Worm (Caenorhabditis elegans) whole organism, early embryonic: Measurements from ENCODE around the gene F23B12.4.

Experiments
- B0310.2 ChIP-seq: sonication (generic microtip); optimal IDR thresholded peaks from 2 replicates; lab custom pipeline; 2016; ENCODE audit warnings: mild to moderate bottlenecking, missing genetic modification characterization, missing compliant biosample characterization
- ama-1 ChIP-seq: fragments of 150-350 bp; optimal IDR thresholded peaks from 2 replicates; lab custom pipeline; 2014
- ceh-13 ChIP-seq: fragments of 200-800 bp; sonication (Bioruptor generic); optimal IDR thresholded peaks from 2 replicates; lab custom pipeline; 2018; ENCODE audit warnings: mild to moderate bottlenecking, missing genetic modification characterization, missing compliant biosample characterization
- ets-7 ChIP-seq: sonication (generic microtip); optimal IDR thresholded peaks from 2 replicates; lab custom pipeline; 2016; ENCODE audit warnings: missing genotype, missing genetic modification characterization, missing compliant biosample characterization
- flt-1 ChIP-seq: fragments of 200-800 bp; sonication (Bioruptor generic); IDR thresholded peaks from 2 replicates; pipeline ENCODE4 v1.3.6; 2022; ENCODE audit warnings: missing genetic modification characterization, missing compliant biosample characterization
- hmbx-1 ChIP-seq: sonication (generic microtip); optimal IDR thresholded peaks from 2 replicates; lab custom pipeline; 2016; ENCODE audit warnings: mild to moderate bottlenecking, missing genetic modification characterization, missing compliant biosample characterization
- hmg-4 ChIP-seq: fragments of 200-800 bp; sonication (Bioruptor generic); optimal IDR thresholded peaks from 2 replicates; lab custom pipeline; 2018; ENCODE audit warnings: mild to moderate bottlenecking, missing genetic modification characterization, missing compliant biosample characterization
- hnd-1 ChIP-seq: sonication (generic microtip); optimal IDR thresholded peaks from 2 replicates; lab custom pipeline; 2016; ENCODE audit warnings: missing genetic modification characterization, missing compliant biosample characterization
- pes-1 ChIP-seq: fragments of 200-800 bp; sonication (Bioruptor generic); IDR thresholded peaks from 2 replicates; pipeline ENCODE4 v1.3.6; 2022; ENCODE audit warnings: missing genetic modification reagents, missing genetic modification characterization, missing compliant biosample characterization
- sea-1 ChIP-seq: fragments of 200-800 bp; sonication (Bioruptor generic); conservative IDR thresholded peaks from 2 replicates; pipeline ENCODE4 v1.3.6; 2022; ENCODE audit warnings: missing genetic modification characterization, missing compliant biosample characterization
- tbx-11 ChIP-seq: fragments of 200-800 bp; sonication (Bioruptor generic); IDR thresholded peaks from 2 replicates; pipeline ENCODE4 v1.3.6; 2022; ENCODE audit warnings: missing genetic modification characterization, missing compliant biosample characterization
- tbx-37 ChIP-seq: fragments of 200-800 bp; sonication (Bioruptor generic); conservative IDR thresholded peaks from 2 replicates; pipeline ENCODE4 v1.3.6; 2022; ENCODE audit warnings: missing genetic modification reagents, missing genetic modification characterization, missing compliant biosample characterization

ce11 chrV:14423268-14423667, 17.7 kb upstream of the F23B12.4 start, which contains the start of gene rpoa-12:
- TF ChIP-seq ets-7 (tag; lab: Kevin White, UChicago): no peak
- no peak for TF ChIP-seq B0310.2
- no peak for TF ChIP-seq ceh-13 (GFP tag; lab: Kevin White, UChicago)
- TF ChIP-seq flt-1: no peak
- no peak for TF ChIP-seq ama-1
- TF ChIP-seq sea-1: no peak
- no peak for TF ChIP-seq tbx-11 (GFP tag; lab: Robert Waterston, UW)
- no peak for TF ChIP-seq hmbx-1 (tag; lab: Kevin White, UChicago)
- TF ChIP-seq hnd-1 (tag; lab: Kevin White, UChicago): no peak
- TF ChIP-seq tbx-37: peak; percentile 59; the same call in 1 of the 2 replicates
- TF ChIP-seq hmg-4 (GFP tag; lab: Kevin White, UChicago): no peak
- TF ChIP-seq pes-1 (GFP tag; lab: Robert Waterston, UW): no peak
